Fruit fly (Drosophila melanogaster) whole organism, embryonic: ENCODE measurements around the gene Ppi1.

Source experiments
- CG14860 ChIP-seq: fragments of 200-800 bp; sonication (Bioruptor generic); IDR thresholded peaks from 3 replicates; pipeline ENCODE4 v1.3.6; 2022; ENCODE audit warnings: missing biosample characterization, missing genetic modification characterization; ENCODE audit not compliant: partially characterized antibody
- CG17328 ChIP-seq: fragments of 200-800 bp; sonication (Bioruptor generic); IDR thresholded peaks from 2 replicates; pipeline ENCODE4 v1.3.6; 2022; ENCODE audit warnings: missing biosample characterization, missing genetic modification characterization
- CG17829 ChIP-seq: fragments of 200-800 bp; optimal IDR thresholded peaks from 2 replicates; lab custom pipeline; 2019; ENCODE audit warnings: missing biosample characterization, mild to moderate bottlenecking, missing genetic modification characterization, moderate library complexity
- CG31388 ChIP-seq: fragments of 200-800 bp; sonication (Bioruptor generic); optimal IDR thresholded peaks from 2 replicates; lab custom pipeline; 2016; ENCODE audit warnings: missing biosample characterization, missing genetic modification characterization
- Doc3 ChIP-seq: fragments of 200-800 bp; sonication (Bioruptor generic); IDR thresholded peaks from 3 replicates; pipeline ENCODE4 v1.3.6; 2022; ENCODE audit warnings: missing biosample characterization, missing genetic modification characterization; ENCODE audit not compliant: partially characterized antibody
- Trl ChIP-seq, 3 experiments: fragments of >200 bp in 2 of 3; fragments of 200-800 bp in 1 of 3; sonication (Bioruptor generic) in 1 of 3; optimal IDR thresholded peaks; 2 replicates in 1 of 3; 3 replicates in 2 of 3; lab custom pipeline; 2016 to 2017; ENCODE audit warnings: missing biosample characterization in 1 of 3, missing genetic modification characterization in 1 of 3
- sd ChIP-seq: fragments of 200-800 bp; sonication (Bioruptor generic); optimal IDR thresholded peaks from 3 replicates; lab custom pipeline; 2018; ENCODE audit warnings: missing biosample characterization, mild to moderate bottlenecking, missing genetic modification characterization, moderate library complexity
- trem ChIP-seq: fragments of 200-800 bp; optimal IDR thresholded peaks from 3 replicates; lab custom pipeline; 2019; ENCODE audit warnings: missing biosample characterization, mild to moderate bottlenecking, missing genetic modification characterization, moderate library complexity
- ttk ChIP-seq: fragments of 200-800 bp; sonication (Bioruptor generic); IDR thresholded peaks from 2 replicates; pipeline ENCODE4 v2.1.2; 2022; ENCODE audit warnings: missing biosample characterization, missing genetic modification characterization

Gene Ppi1

dm6 chr3R:30076088-30076487 is 52.8 kb downstream of the Ppi1 start (continued):
- TF ChIP-seq Trl (optimal IDR thresholded peaks at IDR 0.05; lab: Kevin White, UChicago) = no peak
- no peak for TF ChIP-seq Trl (GFP tag; optimal IDR thresholded peaks at IDR 0.05; lab: Kevin White, UChicago)
- TF ChIP-seq ttk = no peak
- no peak for TF ChIP-seq sd
- no peak for TF ChIP-seq Doc3
- TF ChIP-seq CG17829 (tag; lab: Kevin White, UChicago) = peak; percentile 6
- TF ChIP-seq CG14860 = 0 out of 3 replicates have a peak, but pooled peaks have one; percentile 35
- TF ChIP-seq CG17328 (GFP tag; lab: Robert Waterston, UW) = 0 out of 2 replicates have a peak, but pooled peaks have one; percentile 9
- TF ChIP-seq CG31388 = no peak
- TF ChIP-seq trem (tag; lab: Kevin White, UChicago) = no peak
- TF ChIP-seq, all 482 proteins: peak for 55
